Fruit fly (Drosophila melanogaster) whole organism, wandering third instar larva: ENCODE results near the gene Hsp23.

ENCODE experiments used
- Abd-B ChIP-seq: fragments of >200 bp; optimal IDR thresholded peaks from 2 replicates; lab custom pipeline; 2017; ENCODE audit warnings: missing biosample characterization, missing genetic modification characterization
- CG32264 ChIP-seq: fragments of 200-800 bp; sonication (Bioruptor generic); optimal IDR thresholded peaks from 2 replicates; lab custom pipeline; 2016; ENCODE audit warnings: missing biosample characterization, missing genetic modification characterization
- CG9705 ChIP-seq: fragments of 200-800 bp; sonication (Bioruptor generic); optimal IDR thresholded peaks from 2 replicates; lab custom pipeline; 2018; ENCODE audit warnings: missing biosample characterization, mild to moderate bottlenecking, missing genetic modification characterization
- CrebA ChIP-seq: fragments of 200-800 bp; sonication (Bioruptor generic); optimal IDR thresholded peaks from 2 replicates; lab custom pipeline; 2016; ENCODE audit warnings: missing biosample characterization, mild to moderate bottlenecking, missing genetic modification characterization, borderline replicate concordance
- Dfd ChIP-seq: fragments of >200 bp; optimal IDR thresholded peaks from 2 replicates; lab custom pipeline; 2017; ENCODE audit warnings: missing biosample characterization, missing genetic modification characterization
- Dif ChIP-seq: fragments of 200-275, 200-300 bp; sonication (Bioruptor generic); optimal IDR thresholded peaks from 2 replicates; lab custom pipeline; 2018; ENCODE audit warnings: missing biosample characterization, missing genetic modification characterization; ENCODE audit not compliant: partially characterized antibody
- GATAd ChIP-seq: sonication (Bioruptor generic); optimal IDR thresholded peaks from 2 replicates; lab custom pipeline; 2016; ENCODE audit warnings: missing biosample characterization, missing genetic modification characterization
- HLH106 ChIP-seq: fragments of 200-800 bp; optimal IDR thresholded peaks from 3 replicates; lab custom pipeline; 2019; ENCODE audit warnings: missing biosample characterization, mild to moderate bottlenecking, missing genetic modification characterization, moderate library complexity
- Hnf4 ChIP-seq: fragments of 200-800 bp; sonication (Bioruptor generic); optimal IDR thresholded peaks from 2 replicates; lab custom pipeline; 2016; ENCODE audit warnings: missing biosample characterization, mild to moderate bottlenecking, missing genetic modification characterization
- Hr78 ChIP-seq: fragments of >200 bp; optimal IDR thresholded peaks from 2 replicates; lab custom pipeline; 2017; ENCODE audit warnings: missing biosample characterization, missing genetic modification characterization
- Hr83 ChIP-seq: fragments of 200-300 bp; sonication (Bioruptor generic); optimal IDR thresholded peaks from 2 replicates; lab custom pipeline; 2016; ENCODE audit warnings: missing biosample characterization, mild to moderate bottlenecking, missing genetic modification characterization, moderate library complexity; ENCODE audit not compliant: poor library complexity, severe bottlenecking
- Jra ChIP-seq: sonication (Bioruptor generic); optimal IDR thresholded peaks from 2 replicates; lab custom pipeline; 2016; ENCODE audit warnings: missing biosample characterization, missing genetic modification characterization
- Mio ChIP-seq: sonication (Bioruptor generic); optimal IDR thresholded peaks from 2 replicates; lab custom pipeline; 2016; ENCODE audit warnings: missing biosample characterization, missing genetic modification characterization
- Myc ChIP-seq: fragments of >200 bp; optimal IDR thresholded peaks from 2 replicates; lab custom pipeline; 2017
- N ChIP-seq: fragments of >200 bp; optimal IDR thresholded peaks from 2 replicates; lab custom pipeline; 2018; ENCODE audit warnings: missing biosample characterization, missing external identifiers, missing genetic modification characterization
- OdsH ChIP-seq: fragments of 200-800 bp; sonication (Bioruptor generic); optimal IDR thresholded peaks from 2 replicates; lab custom pipeline; 2016; ENCODE audit warnings: missing biosample characterization, mild to moderate bottlenecking, missing genetic modification characterization
- Rel ChIP-seq, 2 experiments: fragments of 200-800 bp; sonication (Bioruptor generic) in 1 of 2; optimal IDR thresholded peaks; 2 replicates in 1 of 2; 3 replicates in 1 of 2; lab custom pipeline; 2016 to 2019; ENCODE audit warnings: mild to moderate bottlenecking in 2 of 2, missing biosample characterization in 2 of 2, missing genetic modification characterization in 2 of 2, moderate library complexity in 1 of 2
- Sp1 ChIP-seq: fragments of 200-800 bp; sonication (Bioruptor generic); optimal IDR thresholded peaks from 3 replicates; lab custom pipeline; 2019; ENCODE audit warnings: missing biosample characterization, mild to moderate bottlenecking, missing genetic modification characterization, moderate library complexity
- Vsx2 ChIP-seq: fragments of 200-300, 225-300 bp; sonication (Bioruptor generic); optimal IDR thresholded peaks from 2 replicates; lab custom pipeline; 2018; ENCODE audit warnings: missing biosample characterization, missing genetic modification characterization; ENCODE audit not compliant: partially characterized antibody
- br ChIP-seq: fragments of 200-800 bp; sonication (Bioruptor generic); optimal IDR thresholded peaks from 2 replicates; lab custom pipeline; 2016; ENCODE audit warnings: missing biosample characterization, missing genetic modification characterization
- brk ChIP-seq: fragments of 200-800 bp; sonication (Bioruptor generic); optimal IDR thresholded peaks from 2 replicates; lab custom pipeline; 2016; ENCODE audit warnings: missing biosample characterization, mild to moderate bottlenecking, missing genetic modification characterization
- dl ChIP-seq, 2 experiments: fragments of 175-275, 200-275 bp in 1 of 2; fragments of 200-275 bp in 1 of 2; sonication (Bioruptor generic); optimal IDR thresholded peaks; lab custom pipeline; 2018; ENCODE audit warnings: mild to moderate bottlenecking in 2 of 2, missing biosample characterization in 2 of 2, missing genetic modification characterization in 2 of 2, moderate library complexity in 2 of 2; ENCODE audit not compliant: partially characterized antibody in 2 of 2, insufficient read depth in 1 of 2
- dmrt93B ChIP-seq: fragments of 200-800 bp; sonication (Bioruptor generic); optimal IDR thresholded peaks from 2 replicates; lab custom pipeline; 2018; ENCODE audit warnings: missing biosample characterization, mild to moderate bottlenecking, missing genetic modification characterization
- dsf ChIP-seq: sonication (Bioruptor generic); optimal IDR thresholded peaks from 2 replicates; lab custom pipeline; 2016; ENCODE audit warnings: missing biosample characterization, missing genetic modification characterization, borderline replicate concordance
- ey ChIP-seq: fragments of 200-800 bp; sonication (Bioruptor generic); optimal IDR thresholded peaks from 2 replicates; lab custom pipeline; 2016; ENCODE audit warnings: missing biosample characterization, missing genetic modification characterization
- foxo ChIP-seq, 2 experiments: fragments of 200-800 bp; sonication (Bioruptor generic); optimal IDR thresholded peaks; 2 replicates in 1 of 2; 3 replicates in 1 of 2; lab custom pipeline; 2016 to 2017; ENCODE audit warnings: missing biosample characterization in 2 of 2, missing genetic modification characterization in 2 of 2
- fru ChIP-seq: fragments of 200-800 bp; sonication (Bioruptor generic); optimal IDR thresholded peaks from 3 replicates; lab custom pipeline; 2016; ENCODE audit warnings: missing biosample characterization, mild to moderate bottlenecking, missing genetic modification characterization
- h ChIP-seq: fragments of 200-800 bp; sonication (Bioruptor generic); optimal IDR thresholded peaks from 3 replicates; lab custom pipeline; 2016; ENCODE audit warnings: missing biosample characterization, mild to moderate bottlenecking, missing genetic modification characterization
- jim ChIP-seq: fragments of 175-275, 200-325 bp; sonication (Bioruptor generic); optimal IDR thresholded peaks from 2 replicates; lab custom pipeline; 2016; ENCODE audit warnings: missing biosample characterization, mild to moderate bottlenecking, missing genetic modification characterization
- lola ChIP-seq: fragments of >200 bp; optimal IDR thresholded peaks from 2 replicates; lab custom pipeline; 2017; ENCODE audit warnings: missing biosample characterization, missing genetic modification characterization
- pan ChIP-seq: fragments of >200 bp; optimal IDR thresholded peaks from 2 replicates; lab custom pipeline; 2017
- psq ChIP-seq: fragments of 200-800 bp; sonication (Bioruptor generic); optimal IDR thresholded peaks from 3 replicates; lab custom pipeline; 2017; ENCODE audit warnings: missing biosample characterization, mild to moderate bottlenecking, missing genetic modification characterization, moderate library complexity
- rgr ChIP-seq: fragments of 200-800 bp; sonication (Bioruptor generic); optimal IDR thresholded peaks from 3 replicates; lab custom pipeline; 2016; ENCODE audit warnings: missing biosample characterization, mild to moderate bottlenecking, missing genetic modification characterization
- sage ChIP-seq: fragments of 200-800 bp; sonication (Bioruptor generic); optimal IDR thresholded peaks from 2 replicates; lab custom pipeline; 2016; ENCODE audit warnings: missing biosample characterization, mild to moderate bottlenecking, missing genetic modification characterization
- sv ChIP-seq: fragments of 200-800 bp; sonication (Bioruptor generic); optimal IDR thresholded peaks from 3 replicates; lab custom pipeline; 2016; ENCODE audit warnings: missing biosample characterization, missing genetic modification characterization
- tai ChIP-seq: sonication (Bioruptor generic); optimal IDR thresholded peaks from 2 replicates; lab custom pipeline; 2016; ENCODE audit warnings: missing biosample characterization, missing genetic modification characterization
- usp ChIP-seq: fragments of >200 bp; optimal IDR thresholded peaks from 2 replicates; lab custom pipeline; 2017; ENCODE audit warnings: missing biosample characterization, missing genetic modification characterization
- woc ChIP-seq: sonication (Bioruptor generic); optimal IDR thresholded peaks from 2 replicates; lab custom pipeline; 2016; ENCODE audit warnings: missing biosample characterization, mild to moderate bottlenecking, missing genetic modification characterization

Hsp23 gene

DNA sequence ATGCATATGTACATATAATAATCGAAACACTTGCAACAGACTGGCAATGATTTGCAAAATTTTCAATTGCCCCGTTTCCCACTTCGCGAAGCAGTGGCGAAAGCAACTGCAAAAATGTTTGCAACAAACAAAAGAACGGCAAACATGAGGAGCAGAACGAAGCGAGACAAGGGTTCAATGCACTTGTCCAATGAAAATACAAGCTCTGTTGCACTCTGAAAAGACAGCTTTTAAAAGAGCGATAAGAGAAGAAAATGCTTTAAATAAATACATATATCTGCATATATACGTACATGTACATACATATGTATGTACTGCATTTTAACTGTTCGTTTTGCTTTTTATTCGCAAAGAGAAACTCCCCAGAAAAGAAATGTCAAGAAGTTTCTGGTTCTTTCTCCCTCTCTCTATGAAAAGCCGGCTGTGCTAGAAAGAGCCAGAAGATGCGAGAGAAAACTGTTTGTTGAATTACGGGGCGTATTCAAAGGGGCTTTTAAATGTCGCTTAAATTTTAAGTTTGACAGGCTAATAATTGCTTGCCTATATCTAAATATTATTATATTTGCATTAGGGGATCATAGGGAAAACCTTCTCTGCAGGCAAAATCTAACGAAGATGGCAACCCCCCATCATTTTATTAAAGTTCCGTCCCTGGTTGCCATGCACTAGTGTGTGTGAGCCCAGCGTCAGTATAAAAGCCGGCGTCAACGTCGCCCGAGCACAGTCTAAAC lies 1.8 kb downstream of the Hsp23 start, which contains the start of gene Hsp27:
Gene Hsp27 (plus strand): TSS at position 719 of the 731 bp plus-strand sequence.
- TF ChIP-seq Myc (lab: Kevin White, UChicago): no peak
- peak; percentile 98 for TF ChIP-seq CG9705 (GFP tag; lab: Kevin White, UChicago)
- TF ChIP-seq Hr83 (GFP tag; lab: Kevin White, UChicago): peak; percentile 99
- TF ChIP-seq Sp1 (GFP tag; lab: Kevin White, UChicago): peak; percentile 100
- no peak for TF ChIP-seq CrebA
- TF ChIP-seq usp (GFP tag; lab: Kevin White, UChicago): no peak
- TF ChIP-seq Abd-B (GFP tag; lab: Kevin White, UChicago): no peak
- TF ChIP-seq br (GFP tag; lab: Kevin White, UChicago): peak; percentile 100
- TF ChIP-seq sv (GFP tag; lab: Kevin White, UChicago): peak; percentile 96
- TF ChIP-seq HLH106 (tag; lab: Kevin White, UChicago): peak; percentile 100
- peak; percentile 100 for TF ChIP-seq h
- peak; percentile 99 for TF ChIP-seq Hnf4 (GFP tag; lab: Kevin White, UChicago)
- no peak for TF ChIP-seq N (GFP tag; lab: Kevin White, UChicago)
- no peak for TF ChIP-seq pan (lab: Kevin White, UChicago)
- peak; percentile 96 for TF ChIP-seq tai (GFP tag; lab: Kevin White, UChicago)
- TF ChIP-seq Mio (GFP tag; lab: Kevin White, UChicago): peak; percentile 93
- no peak for TF ChIP-seq Vsx2 (GFP tag; lab: Kevin White, UChicago)
- TF ChIP-seq Dif (GFP tag; lab: Kevin White, UChicago): no peak
- TF ChIP-seq Jra (GFP tag; lab: Kevin White, UChicago): peak; percentile 98
- TF ChIP-seq woc (GFP tag; lab: Kevin White, UChicago): peak; percentile 100
- TF ChIP-seq dl (GFP tag; optimal IDR thresholded peaks at IDR 0.05; lab: Kevin White, UChicago; ENCODE audit: insufficient read depth in 1 of 2, partially characterized antibody in 2 of 2): no peak
- peak; percentile 100 for TF ChIP-seq OdsH (GFP tag; lab: Kevin White, UChicago)
- peak; percentile 99 for TF ChIP-seq ey (GFP tag; lab: Kevin White, UChicago)
- peak; percentile 78 for TF ChIP-seq jim (GFP tag; lab: Kevin White, UChicago)
- peak; percentile 100 for TF ChIP-seq dmrt93B (GFP tag; lab: Kevin White, UChicago)
- TF ChIP-seq sage (GFP tag; lab: Kevin White, UChicago): peak; percentile 99
- TF ChIP-seq psq (GFP tag; lab: Kevin White, UChicago): peak; percentile 100
- peak; percentile 96 for TF ChIP-seq dsf (GFP tag; lab: Kevin White, UChicago)
- TF ChIP-seq rgr (GFP tag; lab: Kevin White, UChicago): peak; percentile 100
- TF ChIP-seq lola (GFP tag; lab: Kevin White, UChicago): no peak
- no peak for TF ChIP-seq Dfd
- TF ChIP-seq fru (GFP tag; lab: Kevin White, UChicago): peak; percentile 100
- peak; percentile 99 for TF ChIP-seq Rel (GFP tag; optimal IDR thresholded peaks at IDR 0.05; lab: Kevin White, UChicago)
- TF ChIP-seq Rel (tag; optimal IDR thresholded peaks at IDR 0.05; lab: Kevin White, UChicago): peak; percentile 94
- TF ChIP-seq brk (GFP tag; lab: Kevin White, UChicago): peak; percentile 98
- TF ChIP-seq CG32264: peak; percentile 99
- peak; percentile 97 to 100 for TF ChIP-seq foxo (GFP tag; optimal IDR thresholded peaks at IDR 0.05; lab: Kevin White, UChicago)
- peak; percentile 96 for TF ChIP-seq GATAd (GFP tag; lab: Kevin White, UChicago)
- no peak for TF ChIP-seq Hr78 (GFP tag; lab: Kevin White, UChicago)
